Fruit fly (Drosophila melanogaster): ENCODE results near the gene Sfp24Bb.
A peak's percentile ranks its signal among the peaks of the same experiment; 100 is the strongest.

Sfp24Bb gene

DNA sequence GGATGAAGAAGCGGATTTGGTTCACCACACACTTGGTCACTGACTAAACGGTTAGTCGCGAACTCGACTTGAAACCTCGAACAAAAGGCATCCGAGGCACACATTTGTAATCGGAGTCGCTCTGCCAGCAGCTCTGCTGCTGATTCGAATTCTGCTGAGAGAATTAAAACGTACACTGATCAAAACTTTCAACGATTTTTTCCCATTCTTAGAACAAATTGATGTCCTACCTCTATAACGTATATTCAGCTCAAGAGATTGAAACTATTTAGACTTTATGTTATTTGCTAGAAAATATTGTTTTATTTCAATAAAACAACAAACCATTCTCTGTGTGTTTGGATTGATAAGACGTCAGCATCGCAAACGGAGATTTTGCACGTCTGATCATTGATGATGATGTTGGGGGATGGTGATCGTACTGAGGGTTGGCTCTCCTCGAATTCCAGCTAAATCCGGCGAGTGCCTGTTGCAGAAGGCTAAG lies 35.9 kb upstream of the Sfp24Bb start, which contains the start of gene CG31778 (continued):
- TF ChIP-seq CG8359 (GFP tag; optimal IDR thresholded peaks at IDR 0.05; ENCODE audit: borderline replicate concordance) (no peak), Ptx1 (GFP tag; IDR thresholded peaks at IDR 0.05) (peak; percentile 35; the same call in 1 of the 2 replicates), CG18599 (GFP tag; optimal IDR thresholded peaks at IDR 0.05) (peak; percentile 60), bowl (GFP tag; IDR thresholded peaks at IDR 0.05) (no peak), Rfx (GFP tag; IDR thresholded peaks at IDR 0.05) (peak; percentile 62), Opbp (GFP tag; IDR thresholded peaks at IDR 0.05; ENCODE audit: partially characterized antibody) (no peak), CG30403 (GFP tag; optimal IDR thresholded peaks at IDR 0.05) (no peak), Med (GFP tag) (peak; percentile 72), CG8290 (GFP tag; optimal IDR thresholded peaks at IDR 0.05) (no peak), CG8290 (tag; optimal IDR thresholded peaks at IDR 0.05) (peak in 1 of 2 experiments; percentile 36), H2.0 (GFP tag; IDR thresholded peaks at IDR 0.05) (0 out of 2 replicates have a peak, but pooled peaks have one; percentile 19), CG10543 (GFP tag; optimal IDR thresholded peaks at IDR 0.05) (peak; percentile 0), gem (tag; optimal IDR thresholded peaks at IDR 0.05) (peak; percentile 46), lbe (GFP tag; optimal IDR thresholded peaks at IDR 0.05) (peak; percentile 84), CG15514 (GFP tag; optimal IDR thresholded peaks at IDR 0.05) (peak; percentile 5), CG11695 (GFP tag; IDR thresholded peaks at IDR 0.05) (0 out of 3 replicates have a peak, but pooled peaks have one; percentile 43), nom (GFP tag; optimal IDR thresholded peaks at IDR 0.05) (peak; percentile 68), Drgx (GFP tag; IDR thresholded peaks at IDR 0.05) (peak; percentile 71), corto (GFP tag; optimal IDR thresholded peaks at IDR 0.05) (peak; percentile 49), CG1647 (GFP tag; optimal IDR thresholded peaks at IDR 0.05) (no peak)

DNA sequence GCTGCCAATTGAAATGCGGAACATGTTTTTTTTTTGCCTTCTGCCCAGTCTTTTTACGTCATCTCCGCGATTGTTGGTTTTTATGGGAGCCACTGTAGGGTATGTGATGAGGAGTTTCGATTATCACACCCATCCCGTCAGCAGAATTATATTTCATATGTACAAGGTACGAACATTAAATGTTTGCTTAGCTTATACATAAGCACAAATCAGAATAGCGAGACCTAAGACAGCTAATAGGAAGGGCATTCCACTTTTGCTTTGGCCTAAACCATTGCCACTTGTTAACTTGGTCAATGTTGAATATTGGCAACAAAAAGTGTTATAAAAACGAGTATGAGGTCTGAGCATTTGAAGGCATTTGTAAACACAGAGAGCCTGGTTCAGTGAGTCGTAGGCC lies 33.7 kb upstream of the Sfp24Bb start, which contains the start of gene CG2816:
Gene CG2816 (plus strand): TSS at position 400 of the 400 bp plus-strand sequence.
- TF ChIP-seq MTF-1 (GFP tag; optimal IDR thresholded peaks at IDR 0.05; ENCODE audit: borderline replicate concordance) (no peak), CG6765 (GFP tag; optimal IDR thresholded peaks at IDR 0.05) (no peak), amos (GFP tag; IDR thresholded peaks at IDR 0.05; ENCODE audit: partially characterized antibody) (no peak), Mes4 (GFP tag; optimal IDR thresholded peaks at IDR 0.05) (no peak), Hsf (GFP tag; optimal IDR thresholded peaks at IDR 0.05) (peak; percentile 12), CG10959 (GFP tag; IDR thresholded peaks at IDR 0.05) (no peak), Sry-β (GFP tag; optimal IDR thresholded peaks at IDR 0.05) (no peak), vfl (GFP tag; optimal IDR thresholded peaks at IDR 0.05) (peak; percentile 89), croc (GFP tag; conservative IDR thresholded peaks at IDR 0.05) (no peak), Chrac-16 (GFP tag; optimal IDR thresholded peaks at IDR 0.05) (peak; percentile 60), CG8478 (optimal IDR thresholded peaks at IDR 0.05) (no peak), Dref (GFP tag; IDR thresholded peaks at IDR 0.05) (0 out of 2 replicates have a peak, but pooled peaks have one; percentile 25), Nf-YC (tag; optimal IDR thresholded peaks at IDR 0.05) (no peak), stc (GFP tag; IDR thresholded peaks at IDR 0.05) (no peak), CG8388 (GFP tag; optimal IDR thresholded peaks at IDR 0.05) (no peak), Spps (tag; optimal IDR thresholded peaks at IDR 0.05) (no peak), gce (GFP tag; IDR thresholded peaks at IDR 0.05) (peak; percentile 27; the same call in 1 of the 3 replicates), NC2α (GFP tag; optimal IDR thresholded peaks at IDR 0.05) (no peak), ci (GFP tag; IDR thresholded peaks at IDR 0.05) (no peak), CG7556 (GFP tag; optimal IDR thresholded peaks at IDR 0.05) (no peak), gro (GFP tag; optimal IDR thresholded peaks at IDR 0.05) (peak; percentile 96), Dip2 (GFP tag; IDR thresholded peaks at IDR 0.05) (no peak), CG10209 (GFP tag; optimal IDR thresholded peaks at IDR 0.05) (peak; percentile 54), Awh (GFP tag; IDR thresholded peaks at IDR 0.05) (no peak), HmgD (GFP tag; optimal IDR thresholded peaks at IDR 0.05) (peak; percentile 36), NC2β (GFP tag; optimal IDR thresholded peaks at IDR 0.05) (no peak), CG12769 (tag; optimal IDR thresholded peaks at IDR 0.05) (peak; percentile 95), peb (GFP tag; IDR thresholded peaks at IDR 0.05) (no peak), Lhr (GFP tag; optimal IDR thresholded peaks at IDR 0.05) (no peak), ara (GFP tag; IDR thresholded peaks at IDR 0.05) (0 out of 2 replicates have a peak, but pooled peaks have one; percentile 27), CG18764 (GFP tag; optimal IDR thresholded peaks at IDR 0.05) (no peak), CG17612 (GFP tag; IDR thresholded peaks at IDR 0.05) (no peak)

Data from whole organism, embryonic.